Worm (Caenorhabditis elegans): ENCODE data around the gene myrf-1.

DNA sequence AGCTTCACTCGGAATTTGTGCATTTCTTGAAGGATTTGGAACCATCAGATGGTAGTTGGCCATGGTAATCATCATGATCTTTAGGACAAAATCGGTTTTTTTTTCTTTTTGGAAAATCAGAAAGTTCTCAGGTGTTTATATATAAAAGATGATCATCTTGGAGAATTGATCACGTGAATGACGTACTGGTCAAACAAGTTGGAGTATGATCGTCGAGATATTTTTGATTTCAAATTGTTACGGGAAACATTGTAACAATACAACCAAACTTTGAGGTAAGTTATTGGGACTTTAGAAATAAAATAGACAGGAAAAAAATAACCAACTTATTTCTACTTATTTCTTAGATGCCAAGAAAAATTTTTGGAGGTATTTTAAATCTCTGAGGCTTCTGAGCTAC, 16.7 kb upstream of the myrf-1 start, which contains the start of gene F59B10.4:
- no peak for TF ChIP-seq drap-1 (GFP tag; optimal IDR thresholded peaks at IDR 0.05)
- no peak for TF ChIP-seq nhr-28 (tag; optimal IDR thresholded peaks at IDR 0.05)
- no peak for TF ChIP-seq bed-3 (GFP tag; optimal IDR thresholded peaks at IDR 0.05)
- no peak for TF ChIP-seq lin-13 (tag; optimal IDR thresholded peaks at IDR 0.05)
- TF ChIP-seq M03D4.4 (tag; optimal IDR thresholded peaks at IDR 0.05): no peak
- no peak for TF ChIP-seq sem-2 (GFP tag; optimal IDR thresholded peaks at IDR 0.05)
- no peak for TF ChIP-seq mab-5 (tag; optimal IDR thresholded peaks at IDR 0.05)
- no peak for TF ChIP-seq ceh-43 (GFP tag; optimal IDR thresholded peaks at IDR 0.05)
- no peak for TF ChIP-seq sptf-1 (tag; optimal IDR thresholded peaks at IDR 0.05)
- TF ChIP-seq nhr-237 (tag; optimal IDR thresholded peaks at IDR 0.05): no peak
- TF ChIP-seq elt-1 (tag; optimal IDR thresholded peaks at IDR 0.05; ENCODE audit: borderline replicate concordance, insufficient read depth): no peak
